Fruit fly (Drosophila melanogaster) whole organism, embryonic: ENCODE data around the gene CG18675.
A peak's percentile ranks its signal among the peaks of the same experiment; 100 is the strongest.

Experiments
- Abd-B ChIP-seq: fragments of 200-800 bp; sonication (Bioruptor generic); optimal IDR thresholded peaks from 2 replicates; lab custom pipeline; 2018; ENCODE audit warnings: missing biosample characterization, mild to moderate bottlenecking, missing genetic modification characterization, moderate library complexity
- Adf1 ChIP-seq: fragments of 200-800 bp; sonication (Bioruptor generic); IDR thresholded peaks from 2 replicates; pipeline ENCODE4 v1.3.6; 2022; ENCODE audit warnings: missing biosample characterization, missing genetic modification characterization
- CG10462 ChIP-seq: fragments of 200-800 bp; sonication (Bioruptor generic); optimal IDR thresholded peaks from 2 replicates; lab custom pipeline; 2016; ENCODE audit warnings: missing biosample characterization, missing genetic modification characterization
- CG12769 ChIP-seq: fragments of 200-800 bp; sonication (Bioruptor generic); optimal IDR thresholded peaks from 2 replicates; lab custom pipeline; 2019; ENCODE audit warnings: missing biosample characterization, mild to moderate bottlenecking, missing genetic modification characterization, moderate library complexity
- CG14014 ChIP-seq: fragments of 200-800 bp; sonication (Bioruptor generic); IDR thresholded peaks from 2 replicates; pipeline ENCODE4 v1.3.6; 2022; ENCODE audit warnings: missing biosample characterization, missing genetic modification characterization
- CG1529 ChIP-seq: fragments of 200-800 bp; sonication (Bioruptor generic); optimal IDR thresholded peaks from 3 replicates; lab custom pipeline; 2018; ENCODE audit warnings: missing biosample characterization, missing genetic modification characterization
- CG17328 ChIP-seq: fragments of 200-800 bp; sonication (Bioruptor generic); IDR thresholded peaks from 2 replicates; pipeline ENCODE4 v1.3.6; 2022; ENCODE audit warnings: missing biosample characterization, missing genetic modification characterization
- CG2678 ChIP-seq: fragments of 200-800 bp; sonication (Bioruptor generic); optimal IDR thresholded peaks from 3 replicates; lab custom pipeline; 2019; ENCODE audit warnings: missing biosample characterization, mild to moderate bottlenecking, missing genetic modification characterization, moderate library complexity
- CG30403 ChIP-seq: fragments of 200-800 bp; sonication (Bioruptor generic); optimal IDR thresholded peaks from 3 replicates; lab custom pipeline; 2016; ENCODE audit warnings: missing biosample characterization, missing genetic modification characterization
- CG31388 ChIP-seq: fragments of 200-800 bp; sonication (Bioruptor generic); optimal IDR thresholded peaks from 2 replicates; lab custom pipeline; 2016; ENCODE audit warnings: missing biosample characterization, missing genetic modification characterization
- CG34422 ChIP-seq: fragments of 200-800 bp; sonication (Bioruptor generic); IDR thresholded peaks from 3 replicates; pipeline ENCODE4 v1.3.6; 2022; ENCODE audit warnings: missing biosample characterization, missing genetic modification characterization
- CG4360 ChIP-seq: fragments of 200-800 bp; sonication (Bioruptor generic); IDR thresholded peaks from 2 replicates; pipeline ENCODE4 v1.3.6; 2022; ENCODE audit warnings: missing biosample characterization, missing genetic modification characterization
- CG6813 ChIP-seq: fragments of 200-800 bp; sonication (Bioruptor generic); optimal IDR thresholded peaks from 2 replicates; lab custom pipeline; 2017; ENCODE audit warnings: missing biosample characterization, missing genetic modification characterization, mild to moderate bottlenecking, moderate library complexity, missing genetic modification reagents
- CG8089 ChIP-seq: fragments of 200-800 bp; sonication (Bioruptor generic); optimal IDR thresholded peaks from 3 replicates; lab custom pipeline; 2016; ENCODE audit warnings: missing biosample characterization, missing genetic modification characterization
- CG8290 ChIP-seq, 3 experiments: fragments of 200-800 bp; sonication (Bioruptor generic); optimal IDR thresholded peaks; 2 replicates each; lab custom pipeline; 2016 to 2019; ENCODE audit warnings: missing biosample characterization in 3 of 3, missing genetic modification characterization in 3 of 3, mild to moderate bottlenecking in 2 of 3, moderate library complexity in 1 of 3
- CG8478 ChIP-seq: fragments of >200 bp; optimal IDR thresholded peaks from 2 replicates; lab custom pipeline; 2018
- CG9727 ChIP-seq: fragments of 200-800 bp; sonication (Bioruptor generic); optimal IDR thresholded peaks from 3 replicates; lab custom pipeline; 2017; ENCODE audit warnings: missing biosample characterization, mild to moderate bottlenecking, missing genetic modification characterization
- CoRest ChIP-seq: fragments of 200-800 bp; sonication (Bioruptor generic); optimal IDR thresholded peaks from 3 replicates; lab custom pipeline; 2018; ENCODE audit warnings: missing biosample characterization, mild to moderate bottlenecking, missing genetic modification characterization, moderate library complexity
- HLHmδ ChIP-seq: fragments of 200-800 bp; sonication (Bioruptor generic); optimal IDR thresholded peaks from 2 replicates; lab custom pipeline; 2018; ENCODE audit warnings: missing biosample characterization, mild to moderate bottlenecking, missing genetic modification characterization, moderate library complexity
- Hmr ChIP-seq: fragments of 200-800 bp; sonication (Bioruptor generic); optimal IDR thresholded peaks from 3 replicates; lab custom pipeline; 2017; ENCODE audit warnings: mild to moderate bottlenecking, missing biosample characterization, missing genetic modification reagents, missing genetic modification characterization
- Jarid2 ChIP-seq: fragments of 200-800 bp; sonication (Bioruptor generic); optimal IDR thresholded peaks from 3 replicates; lab custom pipeline; 2017; ENCODE audit warnings: mild to moderate bottlenecking, missing biosample characterization, missing genetic modification reagents, missing genetic modification characterization
- MBD-R2 ChIP-seq: fragments of 200-800 bp; sonication (Bioruptor generic); IDR thresholded peaks from 2 replicates; pipeline ENCODE4 v1.3.6; 2022; ENCODE audit warnings: missing biosample characterization, missing genetic modification characterization
- Opbp ChIP-seq: fragments of 200-800 bp; sonication (Bioruptor generic); IDR thresholded peaks from 3 replicates; pipeline ENCODE4 v1.3.6; 2022; ENCODE audit warnings: missing biosample characterization, missing genetic modification characterization; ENCODE audit not compliant: partially characterized antibody
- Rfx ChIP-seq: fragments of 200-800 bp; sonication (Bioruptor generic); IDR thresholded peaks from 2 replicates; pipeline ENCODE4 v1.3.6; 2022; ENCODE audit warnings: missing biosample characterization, missing genetic modification characterization
- Scr ChIP-seq: fragments of 200-800 bp; sonication (Bioruptor generic); IDR thresholded peaks from 2 replicates; pipeline ENCODE4 v1.3.6; 2022; ENCODE audit warnings: missing biosample characterization, missing genetic modification characterization; ENCODE audit not compliant: partially characterized antibody
- Sin3A ChIP-seq: fragments of >200 bp; optimal IDR thresholded peaks from 2 replicates; lab custom pipeline; 2018
- Usf ChIP-seq: fragments of 200-800 bp; sonication (Bioruptor generic); optimal IDR thresholded peaks from 2 replicates; lab custom pipeline; 2017; ENCODE audit warnings: missing genotype, missing biosample characterization, missing genetic modification characterization
- amos ChIP-seq: fragments of 200-800 bp; sonication (Bioruptor generic); IDR thresholded peaks from 2 replicates; pipeline ENCODE4 v1.3.6; 2022; ENCODE audit warnings: missing biosample characterization, missing genetic modification characterization; ENCODE audit not compliant: partially characterized antibody
- bab2 ChIP-seq: fragments of 200-800 bp; sonication (Bioruptor generic); optimal IDR thresholded peaks from 2 replicates; lab custom pipeline; 2016; ENCODE audit warnings: missing biosample characterization, missing genetic modification characterization
- bbx ChIP-seq: fragments of 200-800 bp; sonication (Bioruptor generic); IDR thresholded peaks from 2 replicates; pipeline ENCODE4 v1.3.6; 2022; ENCODE audit warnings: missing biosample characterization, missing genetic modification characterization; ENCODE audit not compliant: partially characterized antibody
- bcd ChIP-seq: fragments of 200-800 bp; sonication (Bioruptor generic); optimal IDR thresholded peaks from 2 replicates; lab custom pipeline; 2017; ENCODE audit warnings: missing biosample characterization, mild to moderate bottlenecking, missing genetic modification characterization
- cad ChIP-seq: fragments of >200 bp; optimal IDR thresholded peaks from 2 replicates; lab custom pipeline; 2017; ENCODE audit warnings: missing biosample characterization, missing genetic modification characterization
- cas ChIP-seq: fragments of 200-800 bp; sonication (Bioruptor generic); IDR thresholded peaks from 2 replicates; pipeline ENCODE4 v1.3.6; 2022; ENCODE audit warnings: missing biosample characterization, missing genetic modification characterization
- chinmo ChIP-seq: fragments of 200-800 bp; sonication (Bioruptor generic); IDR thresholded peaks from 4 replicates; pipeline ENCODE4 v1.3.6; 2022; ENCODE audit warnings: missing biosample characterization, missing genetic modification characterization; ENCODE audit not compliant: partially characterized antibody
- crol ChIP-seq: fragments of 200-800 bp; sonication (Bioruptor generic); IDR thresholded peaks from 2 replicates; pipeline ENCODE4 v1.3.6; 2022; ENCODE audit warnings: missing biosample characterization, missing genetic modification characterization
- her ChIP-seq: fragments of 200-800 bp; sonication (Bioruptor generic); optimal IDR thresholded peaks from 2 replicates; lab custom pipeline; 2016; ENCODE audit warnings: missing biosample characterization, missing genetic modification characterization
- hkb ChIP-seq, 2 experiments: fragments of 200-800 bp in 1 of 2; fragments of >200 bp in 1 of 2; sonication (Bioruptor generic) in 1 of 2; IDR thresholded peaks in 1 of 2; optimal IDR thresholded peaks in 1 of 2; 2 replicates each; pipeline versions ENCODE4 v1.3.6 to Lab custom; 2017 to 2022; ENCODE audit warnings: missing biosample characterization in 1 of 2, missing genetic modification characterization in 1 of 2
- kni ChIP-seq: fragments of 200-800 bp; sonication (Bioruptor generic); optimal IDR thresholded peaks from 3 replicates; lab custom pipeline; 2017; ENCODE audit warnings: mild to moderate bottlenecking, missing biosample characterization, missing genetic modification reagents, missing genetic modification characterization
- lab ChIP-seq: fragments of 200-800 bp; sonication (Bioruptor generic); optimal IDR thresholded peaks from 3 replicates; lab custom pipeline; 2017; ENCODE audit warnings: missing biosample characterization, missing genetic modification characterization, mild to moderate bottlenecking, moderate library complexity, missing genetic modification reagents
- nom ChIP-seq: fragments of 200-800 bp; sonication (Bioruptor generic); optimal IDR thresholded peaks from 2 replicates; lab custom pipeline; 2017; ENCODE audit warnings: missing biosample characterization, missing genetic modification characterization, mild to moderate bottlenecking, moderate library complexity, missing genetic modification reagents
- oc ChIP-seq: fragments of 200-800 bp; sonication (Bioruptor generic); optimal IDR thresholded peaks from 2 replicates; lab custom pipeline; 2018; ENCODE audit warnings: missing biosample characterization, mild to moderate bottlenecking, missing genetic modification characterization, moderate library complexity
- phol ChIP-seq: fragments of 200-800 bp; sonication (Bioruptor generic); optimal IDR thresholded peaks from 3 replicates; lab custom pipeline; 2018; ENCODE audit warnings: missing biosample characterization, mild to moderate bottlenecking, missing genetic modification characterization, moderate library complexity
- row ChIP-seq: fragments of 200-800 bp; sonication (Bioruptor generic); IDR thresholded peaks from 3 replicates; pipeline ENCODE4 v1.3.6; 2022; ENCODE audit warnings: missing biosample characterization, missing genetic modification characterization
- run ChIP-seq: fragments of 200-800 bp; sonication (Bioruptor generic); optimal IDR thresholded peaks from 3 replicates; lab custom pipeline; 2018; ENCODE audit warnings: missing biosample characterization, mild to moderate bottlenecking, missing genetic modification characterization
- sob ChIP-seq: fragments of 200-800 bp; sonication (Bioruptor generic); IDR thresholded peaks from 2 replicates; pipeline ENCODE4 v1.3.6; 2022; ENCODE audit warnings: missing biosample characterization, missing genetic modification characterization
- tna ChIP-seq: fragments of 200-800 bp; sonication (Bioruptor generic); IDR thresholded peaks from 2 replicates; pipeline ENCODE4 v1.3.6; 2022; ENCODE audit warnings: missing biosample characterization, missing genetic modification characterization; ENCODE audit not compliant: partially characterized antibody
- vvl ChIP-seq: fragments of 200-800 bp; sonication (Bioruptor generic); IDR thresholded peaks from 2 replicates; pipeline ENCODE4 v1.3.6; 2022; ENCODE audit warnings: missing biosample characterization, missing genetic modification characterization
- wek ChIP-seq: fragments of 200-800 bp; sonication (Bioruptor generic); optimal IDR thresholded peaks from 3 replicates; lab custom pipeline; 2018; ENCODE audit warnings: missing biosample characterization, mild to moderate bottlenecking, missing genetic modification characterization, moderate library complexity
- yki ChIP-seq: fragments of >200 bp; optimal IDR thresholded peaks from 3 replicates; lab custom pipeline; 2018

The CG18675 gene

DNA sequence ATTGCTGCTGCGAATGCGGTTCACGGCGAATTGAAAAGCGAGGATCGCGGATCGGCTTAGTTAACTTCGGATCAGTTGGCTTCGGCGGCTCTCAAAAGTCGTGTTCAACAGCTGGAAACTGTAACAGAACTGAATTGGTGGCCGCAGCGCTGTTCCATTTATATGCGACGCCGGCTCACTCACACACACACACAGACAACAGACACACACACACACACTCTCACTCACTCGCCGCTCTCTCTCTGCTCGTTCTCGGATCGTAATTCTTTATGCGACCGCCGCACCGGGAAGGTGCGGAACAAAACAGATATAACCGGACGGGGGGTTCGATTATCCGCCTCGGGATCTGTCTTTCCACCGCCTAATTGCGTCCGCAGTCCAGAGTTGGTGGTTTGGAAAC lies 53.5 kb downstream of the CG18675 start, which contains the start of gene CG46460 (continued):
- TF ChIP-seq bcd (GFP tag; lab: Kevin White, UChicago) (no peak), kni (GFP tag; lab: Kevin White, UChicago) (peak; percentile 58), oc (peak; percentile 43), row (GFP tag; lab: Robert Waterston, UW) (0 out of 3 replicates have a peak, but pooled peaks have one; percentile 24), Opbp (GFP tag; lab: Robert Waterston, UW) (peak; percentile 43; the same call in 1 of the 3 replicates), Adf1 (GFP tag; lab: Robert Waterston, UW) (peak; percentile 58), wek (no peak), bab2 (GFP tag; lab: Kevin White, UChicago) (no peak), Abd-B (GFP tag; lab: Kevin White, UChicago) (no peak), CG2678 (tag; lab: Kevin White, UChicago) (peak; percentile 4), MBD-R2 (GFP tag; lab: Robert Waterston, UW) (no peak), cas (GFP tag; lab: Robert Waterston, UW) (0 out of 2 replicates have a peak, but pooled peaks have one; percentile 16), CG4360 (GFP tag; lab: Robert Waterston, UW) (peak; percentile 39; the same call in 1 of the 2 replicates), her (GFP tag; lab: Kevin White, UChicago) (peak; percentile 1), sob (0 out of 2 replicates have a peak, but pooled peaks have one; percentile 13), CG9727 (GFP tag; lab: Kevin White, UChicago) (peak; percentile 32), crol (GFP tag; lab: Robert Waterston, UW) (peak; percentile 57), vvl (GFP tag; lab: Robert Waterston, UW) (peak; percentile 41; the same call in 1 of the 2 replicates), CG6813 (GFP tag; lab: Kevin White, UChicago) (peak; percentile 19), chinmo (GFP tag; lab: Robert Waterston, UW) (peak; percentile 84; the same call in 3 of the 4 replicates), CoRest (no peak), bbx (GFP tag; lab: Robert Waterston, UW) (no peak), CG34422 (GFP tag; lab: Robert Waterston, UW) (0 out of 3 replicates have a peak, but pooled peaks have one; percentile 36), CG30403 (GFP tag; lab: Kevin White, UChicago) (no peak), nom (GFP tag; lab: Kevin White, UChicago) (peak; percentile 45), HLHmδ (GFP tag; lab: Kevin White, UChicago) (peak; percentile 22), CG14014 (GFP tag; lab: Robert Waterston, UW) (0 out of 2 replicates have a peak, but pooled peaks have one; percentile 20), CG31388 (GFP tag; lab: Kevin White, UChicago) (no peak), Usf (GFP tag; lab: Kevin White, UChicago) (no peak), Scr (GFP tag; lab: Robert Waterston, UW) (0 out of 2 replicates have a peak, but pooled peaks have one; percentile 22), Rfx (GFP tag; lab: Robert Waterston, UW) (0 out of 2 replicates have a peak, but pooled peaks have one; percentile 12), amos (GFP tag; lab: Robert Waterston, UW) (peak; percentile 19; the same call in 1 of the 2 replicates), cad (peak; percentile 44), Hmr (GFP tag; lab: Kevin White, UChicago) (peak; percentile 27), CG8478 (lab: Kevin White, UChicago) (no peak), hkb (optimal IDR thresholded peaks at IDR 0.05; lab: Kevin White, UChicago) (no peak), hkb (GFP tag; IDR thresholded peaks at IDR 0.05; lab: Robert Waterston, UW) (0 out of 2 replicates have a peak, but pooled peaks have one; percentile 9), CG12769 (tag; lab: Kevin White, UChicago) (peak; percentile 19), Jarid2 (GFP tag; lab: Kevin White, UChicago) (peak; percentile 84), CG17328 (GFP tag; lab: Robert Waterston, UW) (peak; percentile 11; the same call in 1 of the 2 replicates), CG1529 (GFP tag; lab: Kevin White, UChicago) (no peak), yki (lab: Kevin White, UChicago) (peak; percentile 16), lab (GFP tag; lab: Kevin White, UChicago) (peak; percentile 19), phol (tag; lab: Kevin White, UChicago) (no peak), CG10462 (GFP tag; lab: Kevin White, UChicago) (no peak), run (tag; lab: Kevin White, UChicago) (no peak), tna (GFP tag; lab: Robert Waterston, UW) (no peak), CG8089 (GFP tag; lab: Kevin White, UChicago) (peak; percentile 24), CG8290 (GFP tag; optimal IDR thresholded peaks at IDR 0.05; lab: Kevin White, UChicago) (peak; percentile 6), CG8290 (tag; optimal IDR thresholded peaks at IDR 0.05; lab: Kevin White, UChicago) (peak in 1 of 2 experiments; percentile 12), Sin3A (lab: Kevin White, UChicago) (no peak)
